Worm (Caenorhabditis elegans): ENCODE results near the gene F31D5.7.

F31D5.7 gene

ce11 chrII:4186364-4186763, 24.8 kb upstream of the F31D5.7 start, which contains the start of gene cpna-1:
Gene cpna-1, plus strand, starts transcription at chrII:4186664.
- TF ChIP-seq ama-1 (optimal IDR thresholded peaks at IDR 0.05) (no peak), unc-62 (GFP tag; optimal IDR thresholded peaks at IDR 0.05) (no peak), nhr-10 (tag; optimal IDR thresholded peaks at IDR 0.05) (no peak), nhr-129 (tag; optimal IDR thresholded peaks at IDR 0.05) (no peak), R02D3.7 (tag; optimal IDR thresholded peaks at IDR 0.05) (no peak), ztf-11 (tag; optimal IDR thresholded peaks at IDR 0.05) (no peak), sem-4 (tag; optimal IDR thresholded peaks at IDR 0.05) (no peak), dmd-4 (tag; optimal IDR thresholded peaks at IDR 0.05) (no peak), elt-1 (tag; optimal IDR thresholded peaks at IDR 0.05) (no peak), mab-5 (tag; optimal IDR thresholded peaks at IDR 0.05) (no peak), skn-1 (tag; optimal IDR thresholded peaks at IDR 0.05) (no peak), unc-39 (tag; optimal IDR thresholded peaks at IDR 0.05) (no peak), ZK546.5 (tag; optimal IDR thresholded peaks at IDR 0.05) (no peak), Y55F3AM.14 (GFP tag; optimal IDR thresholded peaks at IDR 0.05) (no peak), sma-3 (GFP tag; optimal IDR thresholded peaks at IDR 0.05) (no peak), lin-13 (GFP tag; optimal IDR thresholded peaks at IDR 0.05) (no peak), F13H6.1 (tag; optimal IDR thresholded peaks at IDR 0.05) (no peak), blmp-1 (tag; optimal IDR thresholded peaks at IDR 0.05; ENCODE audit: insufficient read depth) (no peak), mbf-1 (tag; optimal IDR thresholded peaks at IDR 0.05) (no peak), aly-2 (tag; optimal IDR thresholded peaks at IDR 0.05) (no peak)

ce11 chrII:4194127-4194526, 17.1 kb upstream of the F31D5.7 start, which contains the start of gene mth-2:
Gene mth-2, minus strand, starts transcription at chrII:4194314.
- no peak for TF ChIP-seq R02D3.7 (tag; optimal IDR thresholded peaks at IDR 0.05)
- no peak for TF ChIP-seq mab-5 (tag; optimal IDR thresholded peaks at IDR 0.05)
- no peak for TF ChIP-seq ceh-16 (tag; optimal IDR thresholded peaks at IDR 0.05)
- peak; percentile 33 for TF ChIP-seq F13H6.1 (tag; optimal IDR thresholded peaks at IDR 0.05)
- TF ChIP-seq snpc-4 (tag; optimal IDR thresholded peaks at IDR 0.05) = no peak
- no peak for TF ChIP-seq ZK546.5 (tag; optimal IDR thresholded peaks at IDR 0.05)
- TF ChIP-seq lsy-2 (tag; optimal IDR thresholded peaks at IDR 0.05) = no peak
- TF ChIP-seq sma-9 (GFP tag; optimal IDR thresholded peaks at IDR 0.05) = peak; percentile 77
- no peak for TF ChIP-seq sma-9 (tag; optimal IDR thresholded peaks at IDR 0.05)
- peak; percentile 12 for TF ChIP-seq crh-2 (tag; optimal IDR thresholded peaks at IDR 0.05)
- TF ChIP-seq skn-1 (tag; optimal IDR thresholded peaks at IDR 0.05) = no peak
- TF ChIP-seq fos-1 (tag; optimal IDR thresholded peaks at IDR 0.05) = peak; percentile 88
- peak; percentile 24 for TF ChIP-seq gmeb-1 (tag; optimal IDR thresholded peaks at IDR 0.05)
- no peak for TF ChIP-seq C34F6.9 (tag; optimal IDR thresholded peaks at IDR 0.05)
- no peak for TF ChIP-seq mdl-1 (tag; optimal IDR thresholded peaks at IDR 0.05)

ce11 chrII:4202633-4203032, 8.6 kb upstream of the F31D5.7 start:
- peak; percentile 4 for TF ChIP-seq unc-55 (GFP tag; optimal IDR thresholded peaks at IDR 0.05)

ce11 chrII:4203729-4204184, 7.5 kb upstream of the F31D5.7 start, which contains the start of gene mth-1:
Gene mth-1, minus strand, starts transcription at chrII:4203779.
- TF ChIP-seq fos-1 (tag; optimal IDR thresholded peaks at IDR 0.05) (peak; percentile 68), elt-1 (tag; optimal IDR thresholded peaks at IDR 0.05) (no peak), sma-3 (GFP tag; optimal IDR thresholded peaks at IDR 0.05) (no peak), nhr-23 (tag; optimal IDR thresholded peaks at IDR 0.05) (no peak), nhr-25 (tag; optimal IDR thresholded peaks at IDR 0.05) (no peak)

- no peak for TF ChIP-seq lin-11 (tag; optimal IDR thresholded peaks at IDR 0.05)
These were observed 2.0 kb upstream of the F31D5.7 start, which contains the start of gene F31D5.6 for ce11 chrII:4209071-4209747. Gene F31D5.6, plus strand, starts transcription at chrII:4209697.
